Worm (Caenorhabditis elegans): ENCODE measurements around the gene F59F5.3.

F59F5.3 gene

DNA sequence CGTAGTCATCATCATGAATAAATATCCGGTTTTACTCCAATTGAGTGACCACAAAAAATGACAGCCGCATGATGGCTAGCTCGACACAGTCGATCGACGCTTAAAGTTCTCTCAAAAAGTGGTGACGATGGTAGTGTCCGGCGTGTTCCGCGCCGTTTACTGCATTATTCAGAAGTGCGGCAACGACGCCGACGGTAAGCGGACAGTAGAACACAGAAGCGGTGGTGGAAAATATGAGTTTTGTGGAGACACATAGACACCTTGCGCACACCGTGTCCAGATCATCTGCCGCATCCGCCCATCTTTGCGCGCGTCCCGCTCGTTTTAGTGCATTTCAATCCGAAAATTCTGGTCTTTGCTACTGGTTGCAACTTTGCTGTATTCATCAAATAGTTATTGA, 17.0 kb upstream of the F59F5.3 start, which contains the start of gene F59F5.7:
F59F5.7 (plus strand) TSS at position 301 of the 400 bp plus-strand sequence.
- no peak for TF ChIP-seq T22C8.4 (GFP tag; IDR thresholded peaks at IDR 0.05)
- TF ChIP-seq klf-2 (GFP tag; conservative IDR thresholded peaks at IDR 0.05), result no peak
- no peak for TF ChIP-seq flt-1 (GFP tag; IDR thresholded peaks at IDR 0.05)
- no peak for TF ChIP-seq tab-1 (GFP tag; IDR thresholded peaks at IDR 0.05)
- no peak for TF ChIP-seq ref-1 (GFP tag; conservative IDR thresholded peaks at IDR 0.05)
- no peak for TF ChIP-seq ztf-29 (GFP tag; IDR thresholded peaks at IDR 0.05)
- TF ChIP-seq cog-1 (tag; optimal IDR thresholded peaks at IDR 0.05), result no peak
- TF ChIP-seq ztf-23 (GFP tag; IDR thresholded peaks at IDR 0.05), result no peak
- no peak for TF ChIP-seq med-1 (GFP tag; optimal IDR thresholded peaks at IDR 0.05; ENCODE audit: insufficient read depth)

- TF ChIP-seq klf-2 (GFP tag; conservative IDR thresholded peaks at IDR 0.05), result no peak
- no peak for TF ChIP-seq T22C8.4 (GFP tag; IDR thresholded peaks at IDR 0.05)
- no peak for TF ChIP-seq ztf-23 (GFP tag; IDR thresholded peaks at IDR 0.05)
- no peak for TF ChIP-seq cog-1 (tag; optimal IDR thresholded peaks at IDR 0.05)
- TF ChIP-seq ref-1 (GFP tag; conservative IDR thresholded peaks at IDR 0.05), result no peak
- no peak for TF ChIP-seq ztf-29 (GFP tag; IDR thresholded peaks at IDR 0.05)
- no peak for TF ChIP-seq med-1 (GFP tag; optimal IDR thresholded peaks at IDR 0.05; ENCODE audit: insufficient read depth)
- no peak for TF ChIP-seq flt-1 (GFP tag; IDR thresholded peaks at IDR 0.05)
Observed at ce11 chrX:10556764-10557163, 14.6 kb upstream of the F59F5.3 start.

- TF ChIP-seq cog-1 (tag; optimal IDR thresholded peaks at IDR 0.05) (peak; percentile 85), T22C8.4 (GFP tag; IDR thresholded peaks at IDR 0.05) (peak; percentile 65), flt-1 (GFP tag; IDR thresholded peaks at IDR 0.05) (peak; percentile 69), ztf-29 (GFP tag; IDR thresholded peaks at IDR 0.05) (no peak), med-1 (GFP tag; optimal IDR thresholded peaks at IDR 0.05; ENCODE audit: insufficient read depth) (no peak), ref-1 (GFP tag; conservative IDR thresholded peaks at IDR 0.05) (no peak), klf-2 (GFP tag; conservative IDR thresholded peaks at IDR 0.05) (no peak), ztf-23 (GFP tag; IDR thresholded peaks at IDR 0.05) (peak; percentile 79), tab-1 (GFP tag; IDR thresholded peaks at IDR 0.05) (peak; percentile 26; the same call in 1 of the 2 replicates)
Observed at ce11 chrX:10555189-10555964, 13.2 kb upstream of the F59F5.3 start, which contains the start of gene syd-2. syd-2 (minus strand) TSS chrX:10555239.

DNA sequence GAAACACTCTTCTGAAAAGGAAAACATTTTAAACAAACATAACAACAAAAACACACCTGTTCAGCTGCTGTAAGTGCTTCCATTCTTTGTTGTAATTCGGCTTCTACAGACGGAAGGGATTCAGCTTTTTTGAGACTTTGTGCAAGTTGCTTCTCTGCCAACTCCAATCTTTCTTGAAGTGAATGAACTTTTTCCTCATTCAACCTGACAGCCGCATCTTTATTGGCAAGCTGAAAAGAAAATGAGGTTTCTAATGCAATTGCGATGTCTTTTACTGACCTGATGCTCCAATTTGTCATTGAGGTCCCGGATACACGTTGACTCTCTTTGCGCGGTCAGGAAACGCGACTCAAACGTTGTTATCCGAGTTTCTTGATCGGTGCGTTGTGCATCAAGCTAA, 10.8 kb upstream of the F59F5.3 start:
- TF ChIP-seq med-1 (GFP tag; optimal IDR thresholded peaks at IDR 0.05; ENCODE audit: insufficient read depth), result no peak
- no peak for TF ChIP-seq tab-1 (GFP tag; IDR thresholded peaks at IDR 0.05)
- TF ChIP-seq flt-1 (GFP tag; IDR thresholded peaks at IDR 0.05), result no peak
- TF ChIP-seq ref-1 (GFP tag; conservative IDR thresholded peaks at IDR 0.05), result no peak
- TF ChIP-seq ztf-23 (GFP tag; IDR thresholded peaks at IDR 0.05), result no peak
- TF ChIP-seq ztf-29 (GFP tag; IDR thresholded peaks at IDR 0.05), result no peak
- no peak for TF ChIP-seq T22C8.4 (GFP tag; IDR thresholded peaks at IDR 0.05)
- TF ChIP-seq cog-1 (tag; optimal IDR thresholded peaks at IDR 0.05), result no peak
- no peak for TF ChIP-seq klf-2 (GFP tag; conservative IDR thresholded peaks at IDR 0.05)

ce11 chrX:10545716-10546115, 3.5 kb upstream of the F59F5.3 start, which contains the start of gene F59F5.5:
F59F5.5 (plus strand) TSS chrX:10546016.
- TF ChIP-seq med-1 (GFP tag; optimal IDR thresholded peaks at IDR 0.05; ENCODE audit: insufficient read depth) (no peak), ref-1 (GFP tag; conservative IDR thresholded peaks at IDR 0.05) (no peak), T22C8.4 (GFP tag; IDR thresholded peaks at IDR 0.05) (no peak)

- TF ChIP-seq ztf-23 (GFP tag; IDR thresholded peaks at IDR 0.05) (no peak), ref-1 (GFP tag; conservative IDR thresholded peaks at IDR 0.05) (no peak), med-1 (GFP tag; optimal IDR thresholded peaks at IDR 0.05; ENCODE audit: insufficient read depth) (no peak), flt-1 (GFP tag; IDR thresholded peaks at IDR 0.05) (no peak), T22C8.4 (GFP tag; IDR thresholded peaks at IDR 0.05) (no peak), tab-1 (GFP tag; IDR thresholded peaks at IDR 0.05) (no peak)
Observed at ce11 chrX:10541789-10542188, 424 bp downstream of the F59F5.3 start.

DNA sequence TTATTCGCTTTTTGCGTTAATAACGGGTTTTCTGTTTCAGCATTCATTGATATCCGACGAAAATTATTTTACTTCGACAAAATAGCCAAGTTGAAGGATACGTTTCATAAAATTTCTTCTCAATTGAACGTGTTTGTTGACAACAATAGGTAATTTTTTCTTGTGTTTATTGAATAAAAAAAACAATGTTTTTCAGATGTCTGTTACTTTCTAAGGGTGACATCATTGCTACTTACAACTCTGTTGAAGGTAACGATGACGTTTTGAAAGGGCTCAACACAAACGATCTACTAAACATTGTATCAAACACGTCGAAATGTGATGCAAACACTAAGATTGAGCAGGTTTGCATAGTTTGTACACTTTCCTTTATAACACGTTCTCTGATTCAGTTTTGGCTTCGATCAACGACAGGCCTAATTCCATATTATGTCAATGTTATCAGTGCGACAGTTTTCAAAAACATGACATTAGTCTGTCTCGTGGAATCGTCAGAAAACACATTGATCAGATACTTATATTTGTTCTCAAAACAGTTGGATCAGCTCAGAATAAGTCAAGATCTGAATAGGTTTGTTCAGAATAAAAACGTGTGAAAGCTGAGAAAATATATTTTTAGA, 7.5 kb downstream of the F59F5.3 start:
- TF ChIP-seq klf-2 (GFP tag; conservative IDR thresholded peaks at IDR 0.05) (no peak), cog-1 (tag; optimal IDR thresholded peaks at IDR 0.05) (no peak), T22C8.4 (GFP tag; IDR thresholded peaks at IDR 0.05) (no peak), ztf-23 (GFP tag; IDR thresholded peaks at IDR 0.05) (no peak), ztf-29 (GFP tag; IDR thresholded peaks at IDR 0.05) (no peak), ref-1 (GFP tag; conservative IDR thresholded peaks at IDR 0.05) (no peak), med-1 (GFP tag; optimal IDR thresholded peaks at IDR 0.05; ENCODE audit: insufficient read depth) (no peak), tab-1 (GFP tag; IDR thresholded peaks at IDR 0.05) (no peak), flt-1 (GFP tag; IDR thresholded peaks at IDR 0.05) (no peak)

DNA sequence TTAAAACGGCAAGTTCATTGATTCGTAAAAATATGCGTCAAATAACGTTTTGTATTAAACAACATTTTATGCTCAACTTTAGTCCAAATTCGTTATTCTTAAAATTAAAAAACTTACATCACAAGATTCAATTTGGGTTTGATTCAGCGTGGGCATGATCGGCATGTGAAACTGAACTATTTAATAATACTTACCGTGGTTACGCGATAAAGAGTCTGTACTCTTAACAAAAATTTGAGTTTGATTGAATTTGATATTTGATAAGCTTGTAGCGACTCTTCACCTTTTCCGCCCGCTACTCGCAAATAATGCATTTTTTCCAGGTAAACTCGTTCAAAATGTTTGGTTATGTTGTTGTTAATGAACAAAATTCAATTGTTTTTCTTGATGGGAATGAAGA, 8.8 kb downstream of the F59F5.3 start, which contains the start of gene glo-3:
glo-3 (plus strand) TSS at position 253 of the 400 bp plus-strand sequence.
- no peak for TF ChIP-seq tab-1 (GFP tag; IDR thresholded peaks at IDR 0.05)

- TF ChIP-seq ztf-29 (GFP tag; IDR thresholded peaks at IDR 0.05), result no peak
- TF ChIP-seq cog-1 (tag; optimal IDR thresholded peaks at IDR 0.05), result no peak
- no peak for TF ChIP-seq klf-2 (GFP tag; conservative IDR thresholded peaks at IDR 0.05)
- TF ChIP-seq T22C8.4 (GFP tag; IDR thresholded peaks at IDR 0.05), result no peak
Observed at ce11 chrX:10532180-10532833, 9.9 kb downstream of the F59F5.3 start.
